Fruit fly (Drosophila melanogaster) whole organism, embryonic: ENCODE measurements around the gene nonA.

Source experiments
- ATbp ChIP-seq: fragments of 200-800 bp; sonication (Bioruptor generic); optimal IDR thresholded peaks from 2 replicates; lab custom pipeline; 2017; ENCODE audit warnings: missing biosample characterization, mild to moderate bottlenecking, missing genetic modification characterization, missing genetic modification reagents
- Antp ChIP-seq: fragments of 200-800 bp; sonication (Bioruptor generic); optimal IDR thresholded peaks from 3 replicates; lab custom pipeline; 2016; ENCODE audit warnings: missing biosample characterization, missing genetic modification characterization
- Blimp-1 ChIP-seq: fragments of 200-800 bp; sonication (Bioruptor generic); optimal IDR thresholded peaks from 3 replicates; lab custom pipeline; 2018; ENCODE audit warnings: missing biosample characterization, missing genetic modification characterization, mild to moderate bottlenecking, moderate library complexity, missing genetic modification reagents
- CG10959 ChIP-seq: fragments of 200-800 bp; sonication (Bioruptor generic); IDR thresholded peaks from 2 replicates; pipeline ENCODE4 v1.3.6; 2022; ENCODE audit warnings: missing biosample characterization, missing genetic modification characterization
- CG12155 ChIP-seq: fragments of 200-800 bp; sonication (Bioruptor generic); optimal IDR thresholded peaks from 3 replicates; lab custom pipeline; 2016; ENCODE audit warnings: missing biosample characterization, missing genetic modification characterization
- CG13775 ChIP-seq: fragments of 200-800 bp; sonication (Bioruptor generic); optimal IDR thresholded peaks from 3 replicates; lab custom pipeline; 2017; ENCODE audit warnings: missing biosample characterization, mild to moderate bottlenecking, missing genetic modification characterization
- CG14667 ChIP-seq: fragments of 200-800 bp; sonication (Bioruptor generic); IDR thresholded peaks from 2 replicates; pipeline ENCODE4 v1.3.6; 2022; ENCODE audit warnings: missing biosample characterization, missing genetic modification characterization
- CG15073 ChIP-seq: fragments of 200-800 bp; sonication (Bioruptor generic); optimal IDR thresholded peaks from 2 replicates; lab custom pipeline; 2016; ENCODE audit warnings: missing biosample characterization, missing genetic modification characterization
- CG15269 ChIP-seq: fragments of 200-800 bp; sonication (Bioruptor generic); optimal IDR thresholded peaks from 2 replicates; lab custom pipeline; 2018; ENCODE audit warnings: missing biosample characterization, mild to moderate bottlenecking, missing genetic modification characterization, moderate library complexity
- CG15514 ChIP-seq: fragments of 200-800 bp; sonication (Bioruptor generic); optimal IDR thresholded peaks from 3 replicates; lab custom pipeline; 2017; ENCODE audit warnings: missing biosample characterization, missing genetic modification characterization, mild to moderate bottlenecking, moderate library complexity, missing genetic modification reagents
- CG17328 ChIP-seq: fragments of 200-800 bp; sonication (Bioruptor generic); IDR thresholded peaks from 2 replicates; pipeline ENCODE4 v1.3.6; 2022; ENCODE audit warnings: missing biosample characterization, missing genetic modification characterization
- CG17361 ChIP-seq: fragments of 200-800 bp; sonication (Bioruptor generic); IDR thresholded peaks from 3 replicates; pipeline ENCODE4 v1.3.6; 2022; ENCODE audit warnings: missing biosample characterization, missing genetic modification characterization
- CG17612 ChIP-seq: fragments of 200-800 bp; sonication (Bioruptor generic); IDR thresholded peaks from 2 replicates; pipeline ENCODE4 v1.3.6; 2022; ENCODE audit warnings: missing biosample characterization, missing genetic modification characterization
- CG18599 ChIP-seq: fragments of 200-800 bp; sonication (Bioruptor generic); optimal IDR thresholded peaks from 3 replicates; lab custom pipeline; 2017; ENCODE audit warnings: missing biosample characterization, missing genetic modification characterization, mild to moderate bottlenecking, moderate library complexity, missing genetic modification reagents
- CG2712 ChIP-seq: fragments of 200-800 bp; optimal IDR thresholded peaks from 3 replicates; lab custom pipeline; 2019; ENCODE audit warnings: missing biosample characterization, mild to moderate bottlenecking, missing genetic modification characterization, moderate library complexity
- CG31388 ChIP-seq: fragments of 200-800 bp; sonication (Bioruptor generic); optimal IDR thresholded peaks from 2 replicates; lab custom pipeline; 2016; ENCODE audit warnings: missing biosample characterization, missing genetic modification characterization
- CG4617 ChIP-seq: fragments of 200-800 bp; sonication (Bioruptor generic); optimal IDR thresholded peaks from 3 replicates; lab custom pipeline; 2016; ENCODE audit warnings: missing biosample characterization, missing genetic modification characterization, borderline replicate concordance
- CG6654 ChIP-seq: fragments of 200-800 bp; sonication (Bioruptor generic); optimal IDR thresholded peaks from 2 replicates; lab custom pipeline; 2017; ENCODE audit warnings: missing biosample characterization, mild to moderate bottlenecking, missing genetic modification characterization
- CG6689 ChIP-seq: fragments of 200-800 bp; sonication (Bioruptor generic); IDR thresholded peaks from 2 replicates; pipeline ENCODE4 v1.3.6; 2022; ENCODE audit warnings: missing biosample characterization, missing genetic modification characterization
- CG7839 ChIP-seq: fragments of 200-800 bp; sonication (Bioruptor generic); optimal IDR thresholded peaks from 3 replicates; lab custom pipeline; 2018; ENCODE audit warnings: missing biosample characterization, mild to moderate bottlenecking, missing genetic modification characterization, moderate library complexity
- CG7987 ChIP-seq: fragments of 200-800 bp; sonication (Bioruptor generic); optimal IDR thresholded peaks from 2 replicates; lab custom pipeline; 2018; ENCODE audit warnings: missing biosample characterization, mild to moderate bottlenecking, missing genetic modification characterization, moderate library complexity
- CG8359 ChIP-seq: fragments of 200-800 bp; sonication (Bioruptor generic); optimal IDR thresholded peaks from 2 replicates; lab custom pipeline; 2017; ENCODE audit warnings: missing biosample characterization, mild to moderate bottlenecking, missing genetic modification characterization, borderline replicate concordance
- CG8944 ChIP-seq: fragments of 200-800 bp; sonication (Bioruptor generic); optimal IDR thresholded peaks from 3 replicates; lab custom pipeline; 2016; ENCODE audit warnings: missing biosample characterization, missing genetic modification characterization
- Dip3 ChIP-seq: fragments of 200-800 bp; sonication (Bioruptor generic); optimal IDR thresholded peaks from 3 replicates; lab custom pipeline; 2016; ENCODE audit warnings: missing biosample characterization, missing genetic modification characterization
- E2f2 ChIP-seq: fragments of 200-800 bp; sonication (Bioruptor generic); IDR thresholded peaks from 2 replicates; pipeline ENCODE4 v1.3.6; 2022; ENCODE audit warnings: missing biosample characterization, missing genetic modification characterization
- Elba2 ChIP-seq: fragments of 200-800 bp; sonication (Bioruptor generic); optimal IDR thresholded peaks from 3 replicates; lab custom pipeline; 2016; ENCODE audit warnings: missing biosample characterization, missing genetic modification characterization
- GATAe ChIP-seq: fragments of 200-800 bp; sonication (Bioruptor generic); conservative IDR thresholded peaks from 2 replicates; pipeline ENCODE4 v1.3.6; 2022; ENCODE audit warnings: missing biosample characterization, missing genetic modification characterization
- Hmx ChIP-seq: fragments of 200-800 bp; sonication (Bioruptor generic); optimal IDR thresholded peaks from 2 replicates; lab custom pipeline; 2016; ENCODE audit warnings: missing biosample characterization, missing genetic modification characterization
- Lpt ChIP-seq: fragments of >200 bp; optimal IDR thresholded peaks from 2 replicates; lab custom pipeline; 2018; ENCODE audit warnings: missing biosample characterization, missing genetic modification characterization
- MTF-1 ChIP-seq: fragments of 200-800 bp; sonication (Bioruptor generic); optimal IDR thresholded peaks from 2 replicates; lab custom pipeline; 2018; ENCODE audit warnings: missing biosample characterization, mild to moderate bottlenecking, missing genetic modification characterization, borderline replicate concordance
- Pdp1 ChIP-seq, 2 experiments: fragments of 200-800 bp; sonication (Bioruptor generic); optimal IDR thresholded peaks; 3 replicates each; lab custom pipeline; 2016; ENCODE audit warnings: missing biosample characterization in 2 of 2, missing genetic modification characterization in 2 of 2, mild to moderate bottlenecking in 1 of 2, moderate library complexity in 1 of 2
- Ptx1 ChIP-seq: fragments of 200-800 bp; sonication (Bioruptor generic); IDR thresholded peaks from 2 replicates; pipeline ENCODE4 v1.3.6; 2022; ENCODE audit warnings: missing biosample characterization, missing genetic modification characterization
- Usf ChIP-seq: fragments of 200-800 bp; sonication (Bioruptor generic); optimal IDR thresholded peaks from 2 replicates; lab custom pipeline; 2017; ENCODE audit warnings: missing genotype, missing biosample characterization, missing genetic modification characterization
- abd-A ChIP-seq: fragments of 200-800 bp; sonication (Bioruptor generic); optimal IDR thresholded peaks from 3 replicates; lab custom pipeline; 2019; ENCODE audit warnings: missing biosample characterization, mild to moderate bottlenecking, missing genetic modification characterization, moderate library complexity
- ato ChIP-seq: fragments of 200-800 bp; sonication (Bioruptor generic); IDR thresholded peaks from 2 replicates; pipeline ENCODE4 v1.3.6; 2022; ENCODE audit warnings: missing biosample characterization, missing genetic modification characterization; ENCODE audit not compliant: partially characterized antibody
- gt ChIP-seq: fragments of 200-800 bp; sonication (Bioruptor generic); IDR thresholded peaks from 2 replicates; pipeline ENCODE4 v1.3.6; 2022; ENCODE audit warnings: missing biosample characterization, missing genetic modification characterization
- hbn ChIP-seq: fragments of 200-800 bp; sonication (Bioruptor generic); IDR thresholded peaks from 2 replicates; pipeline ENCODE4 v1.3.6; 2022; ENCODE audit warnings: missing biosample characterization, missing genetic modification characterization; ENCODE audit not compliant: partially characterized antibody
- luna ChIP-seq: fragments of 200-800 bp; sonication (Bioruptor generic); optimal IDR thresholded peaks from 2 replicates; lab custom pipeline; 2016; ENCODE audit warnings: missing biosample characterization, missing genetic modification characterization
- onecut ChIP-seq: fragments of 200-800 bp; sonication (Bioruptor generic); IDR thresholded peaks from 2 replicates; pipeline ENCODE4 v1.3.6; 2022; ENCODE audit warnings: missing biosample characterization, missing genetic modification characterization
- otp ChIP-seq: fragments of 200-800 bp; sonication (Bioruptor generic); IDR thresholded peaks from 3 replicates; pipeline ENCODE4, ENCODE4 v1.3.6; 2022; ENCODE audit warnings: missing biosample characterization, missing genetic modification characterization
- pita ChIP-seq: fragments of 200-800 bp; sonication (Bioruptor generic); optimal IDR thresholded peaks from 2 replicates; lab custom pipeline; 2017; ENCODE audit warnings: missing biosample characterization, mild to moderate bottlenecking, missing genetic modification characterization
- rib ChIP-seq: fragments of 200-800 bp; sonication (Bioruptor generic); IDR thresholded peaks from 2 replicates; pipeline ENCODE4 v1.3.6; 2022; ENCODE audit warnings: missing biosample characterization, missing genetic modification characterization
- sima ChIP-seq: fragments of 200-800 bp; sonication (Bioruptor generic); optimal IDR thresholded peaks from 2 replicates; lab custom pipeline; 2016; ENCODE audit warnings: missing biosample characterization, missing genetic modification characterization
- so ChIP-seq: fragments of 200-800 bp; sonication (Bioruptor generic); IDR thresholded peaks from 3 replicates; pipeline ENCODE4 v1.3.6; 2022; ENCODE audit warnings: missing biosample characterization, missing genetic modification characterization
- stwl ChIP-seq: fragments of 200-800 bp; sonication (Bioruptor generic); optimal IDR thresholded peaks from 3 replicates; lab custom pipeline; 2018; ENCODE audit warnings: missing biosample characterization, mild to moderate bottlenecking, missing genetic modification characterization, moderate library complexity
- sug ChIP-seq: fragments of 200-800 bp; optimal IDR thresholded peaks from 2 replicates; lab custom pipeline; 2019; ENCODE audit warnings: missing biosample characterization, mild to moderate bottlenecking, missing genetic modification characterization, moderate library complexity
- twi ChIP-seq: fragments of 200-800 bp; optimal IDR thresholded peaks from 2 replicates; lab custom pipeline; 2019; ENCODE audit warnings: missing biosample characterization, mild to moderate bottlenecking, missing genetic modification characterization, moderate library complexity
- zen2 ChIP-seq: fragments of 200-800 bp; sonication (Bioruptor generic); IDR thresholded peaks from 3 replicates; pipeline ENCODE4 v1.3.6; 2022; ENCODE audit warnings: missing biosample characterization, missing genetic modification characterization; ENCODE audit not compliant: partially characterized antibody

Gene nonA

dm6 chrX:16383667-16384515 is 22.5 kb downstream of the nonA start (continued):
- TF ChIP-seq CG17361 (GFP tag; lab: Robert Waterston, UW): no peak; the same call in 2 of the 3 replicates
- peak; percentile 86 for TF ChIP-seq ATbp (GFP tag; lab: Kevin White, UChicago)
- TF ChIP-seq pita (GFP tag; lab: Kevin White, UChicago): no peak
- TF ChIP-seq CG7987 (GFP tag; lab: Kevin White, UChicago): peak; percentile 93
- TF ChIP-seq CG8944: peak; percentile 15
- TF ChIP-seq CG15514: peak; percentile 85
- peak; percentile 24 for TF ChIP-seq CG12155
- peak; percentile 70 for TF ChIP-seq rib (GFP tag; lab: Robert Waterston, UW)
- TF ChIP-seq CG17328 (GFP tag; lab: Robert Waterston, UW): peak; percentile 51; the same call in 1 of the 2 replicates
- peak; percentile 1 for TF ChIP-seq Hmx (GFP tag; lab: Kevin White, UChicago)
- TF ChIP-seq gt (GFP tag; lab: Robert Waterston, UW): no peak
- TF ChIP-seq GATAe (GFP tag; lab: Robert Waterston, UW): no peak
- TF ChIP-seq CG15269: peak; percentile 84
- no peak for TF ChIP-seq CG17612 (GFP tag; lab: Robert Waterston, UW)
- no peak for TF ChIP-seq abd-A (tag; lab: Kevin White, UChicago)
- no peak for TF ChIP-seq CG6654 (GFP tag; lab: Kevin White, UChicago)
- TF ChIP-seq CG18599: peak; percentile 91
- no peak for TF ChIP-seq Usf (GFP tag; lab: Kevin White, UChicago)
- no peak for TF ChIP-seq stwl (tag; lab: Kevin White, UChicago)
- TF ChIP-seq CG2712: peak; percentile 57
- peak; percentile 7 for TF ChIP-seq CG13775 (GFP tag; lab: Kevin White, UChicago)
- no peak for TF ChIP-seq Lpt (GFP tag; lab: Kevin White, UChicago)
- TF ChIP-seq Blimp-1 (GFP tag; lab: Kevin White, UChicago): no peak
- TF ChIP-seq Elba2 (GFP tag; lab: Kevin White, UChicago): peak; percentile 1
- TF ChIP-seq CG31388: no peak
- no peak for TF ChIP-seq hbn (GFP tag; lab: Robert Waterston, UW)
- TF ChIP-seq sima (GFP tag; lab: Kevin White, UChicago): peak; percentile 38
- no peak for TF ChIP-seq CG6689 (GFP tag; lab: Robert Waterston, UW)
- peak; percentile 54 for TF ChIP-seq twi (tag; lab: Kevin White, UChicago)
- TF ChIP-seq Dip3: peak; percentile 28
- peak; percentile 36 for TF ChIP-seq CG8359
- TF ChIP-seq Pdp1 (GFP tag; optimal IDR thresholded peaks at IDR 0.05; lab: Kevin White, UChicago): peak; percentile 31 to 60
- TF ChIP-seq sug (tag; lab: Kevin White, UChicago): peak; percentile 84
- TF ChIP-seq ato (GFP tag; lab: Robert Waterston, UW): no peak
- TF ChIP-seq otp (GFP tag; lab: Robert Waterston, UW): peak; percentile 85
- TF ChIP-seq CG14667 (GFP tag; lab: Robert Waterston, UW): no peak
- peak; percentile 43; the same call in 1 of the 2 replicates for TF ChIP-seq E2f2 (GFP tag; lab: Robert Waterston, UW)
- TF ChIP-seq MTF-1 (GFP tag; lab: Kevin White, UChicago): peak; percentile 89
- TF ChIP-seq CG4617 (GFP tag; lab: Kevin White, UChicago): no peak
- TF ChIP-seq so: peak; percentile 48; the same call in 2 of the 3 replicates
- TF ChIP-seq Antp (GFP tag; lab: Kevin White, UChicago): no peak
- peak; percentile 72 for TF ChIP-seq onecut
- TF ChIP-seq zen2 (GFP tag; lab: Robert Waterston, UW): no peak
- TF ChIP-seq CG10959 (GFP tag; lab: Robert Waterston, UW): no peak
- no peak for TF ChIP-seq CG7839 (tag; lab: Kevin White, UChicago)
- no peak for TF ChIP-seq Ptx1 (GFP tag; lab: Robert Waterston, UW)
- no peak for TF ChIP-seq CG15073 (GFP tag; lab: Kevin White, UChicago)
- TF ChIP-seq luna (GFP tag; lab: Kevin White, UChicago): peak; percentile 68
